Fruit fly (Drosophila melanogaster): ENCODE measurements around the gene Hsp68.
A peak's percentile ranks its signal among the peaks of the same experiment; 100 is the strongest.

Gene Hsp68

DNA sequence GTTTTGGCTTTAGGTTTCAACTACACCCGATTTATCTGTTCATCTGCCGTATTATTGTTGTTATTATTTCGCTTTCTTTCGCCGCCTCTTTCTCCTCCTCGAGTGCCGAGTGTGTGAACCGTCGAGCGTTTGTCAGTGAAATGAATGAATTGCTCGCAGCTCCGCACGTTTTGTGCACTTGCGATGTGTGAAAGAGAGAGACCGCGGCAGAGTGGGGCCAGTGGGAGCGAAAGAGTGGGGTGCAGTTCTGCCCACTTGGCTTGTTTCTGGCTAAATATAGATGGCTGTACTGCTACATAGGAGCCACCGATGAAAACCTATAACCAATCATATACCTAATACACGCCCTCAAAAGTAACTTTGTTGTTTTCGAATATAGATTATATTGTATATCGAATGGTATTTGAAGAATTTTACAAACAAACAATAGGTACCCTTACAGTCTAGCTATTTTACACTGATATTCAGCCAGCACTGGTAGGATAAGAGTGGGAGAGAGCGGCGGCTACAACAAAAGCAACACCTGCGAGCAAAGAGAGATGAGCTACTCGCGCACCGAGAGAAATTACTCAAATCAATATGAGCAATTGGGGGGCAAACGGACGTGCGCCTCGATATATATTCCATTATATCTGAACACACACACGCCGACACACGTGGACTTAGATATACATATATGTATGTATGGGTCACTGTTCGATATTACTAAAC is 50.5 kb downstream of the Hsp68 start (continued):
- TF ChIP-seq stwl (tag; optimal IDR thresholded peaks at IDR 0.05) (no peak), CG17328 (GFP tag; IDR thresholded peaks at IDR 0.05) (no peak), CG15514 (GFP tag; optimal IDR thresholded peaks at IDR 0.05) (peak; percentile 8), hb (GFP tag; IDR thresholded peaks at IDR 0.05; ENCODE audit: partially characterized antibody) (no peak), bbx (GFP tag; IDR thresholded peaks at IDR 0.05; ENCODE audit: partially characterized antibody) (no peak), bab2 (GFP tag; optimal IDR thresholded peaks at IDR 0.05) (no peak), Lpt (GFP tag; optimal IDR thresholded peaks at IDR 0.05) (no peak), CG17802 (tag; optimal IDR thresholded peaks at IDR 0.05) (no peak), ato (GFP tag; IDR thresholded peaks at IDR 0.05; ENCODE audit: partially characterized antibody) (no peak), CG1024 (GFP tag; IDR thresholded peaks at IDR 0.05) (no peak), CG12769 (tag; optimal IDR thresholded peaks at IDR 0.05) (peak; percentile 2), slou (GFP tag; optimal IDR thresholded peaks at IDR 0.05) (no peak), gt (GFP tag; IDR thresholded peaks at IDR 0.05) (no peak), z (GFP tag; IDR thresholded peaks at IDR 0.05) (peak; percentile 56; the same call in 1 of the 3 replicates), Mrtf (GFP tag; IDR thresholded peaks at IDR 0.05) (no peak), CG14710 (tag; optimal IDR thresholded peaks at IDR 0.05) (peak; percentile 3), jing (GFP tag; optimal IDR thresholded peaks at IDR 0.05) (no peak), run (tag; optimal IDR thresholded peaks at IDR 0.05) (no peak), CG12744 (GFP tag; optimal IDR thresholded peaks at IDR 0.05) (no peak), CG33213 (GFP tag; optimal IDR thresholded peaks at IDR 0.05) (no peak), nerfin-1 (tag; optimal IDR thresholded peaks at IDR 0.05) (no peak), CG3281 (GFP tag; optimal IDR thresholded peaks at IDR 0.05) (no peak), CG2202 (tag; optimal IDR thresholded peaks at IDR 0.05) (no peak), Dip3 (GFP tag; optimal IDR thresholded peaks at IDR 0.05) (no peak), CG13624 (GFP tag; optimal IDR thresholded peaks at IDR 0.05) (no peak), Pdp1 (GFP tag; optimal IDR thresholded peaks at IDR 0.05) (no peak), CG3065 (GFP tag; optimal IDR thresholded peaks at IDR 0.05) (no peak), Six4 (GFP tag; optimal IDR thresholded peaks at IDR 0.05) (no peak), HHEX (GFP tag; optimal IDR thresholded peaks at IDR 0.05) (peak; percentile 32), vnd (GFP tag; IDR thresholded peaks at IDR 0.05; ENCODE audit: partially characterized antibody) (0 out of 3 replicates have a peak, but pooled peaks have one; percentile 26), CG17359 (tag; optimal IDR thresholded peaks at IDR 0.05) (no peak), gce (GFP tag; IDR thresholded peaks at IDR 0.05) (no peak), sd (tag; optimal IDR thresholded peaks at IDR 0.05) (peak; percentile 8), lab (GFP tag; optimal IDR thresholded peaks at IDR 0.05) (peak; percentile 42), C15 (GFP tag; IDR thresholded peaks at IDR 0.05) (no peak), CHES-1-like (GFP tag; optimal IDR thresholded peaks at IDR 0.05) (no peak), CG11696 (GFP tag; IDR thresholded peaks at IDR 0.05) (no peak), croc (GFP tag; conservative IDR thresholded peaks at IDR 0.05) (no peak), CG9215 (GFP tag; IDR thresholded peaks at IDR 0.05) (no peak), CG17829 (tag; optimal IDR thresholded peaks at IDR 0.05) (peak; percentile 0), CG15601 (tag; optimal IDR thresholded peaks at IDR 0.05) (no peak), CG8359 (GFP tag; optimal IDR thresholded peaks at IDR 0.05; ENCODE audit: borderline replicate concordance) (no peak), dmrt11E (tag; optimal IDR thresholded peaks at IDR 0.05) (no peak), bcd (GFP tag; optimal IDR thresholded peaks at IDR 0.05) (no peak), CG34224 (GFP tag; IDR thresholded peaks at IDR 0.05; ENCODE audit: partially characterized antibody) (0 out of 3 replicates have a peak, but pooled peaks have one; percentile 25), ind (GFP tag; optimal IDR thresholded peaks at IDR 0.05) (no peak), Asciz (GFP tag; optimal IDR thresholded peaks at IDR 0.05) (no peak), CG1832 (GFP tag; optimal IDR thresholded peaks at IDR 0.05) (peak; percentile 1), pita (GFP tag; optimal IDR thresholded peaks at IDR 0.05) (no peak)

All from whole organism, embryonic.